Worm (Caenorhabditis elegans) whole organism, L1 larva: ENCODE data around the gene Y46H3C.5.

Source experiments
- ama-1 ChIP-seq: fragments of 150-350 bp; optimal IDR thresholded peaks from 2 replicates; lab custom pipeline; 2014
- blmp-1 ChIP-seq: fragments of 150-350 bp; optimal IDR thresholded peaks from 2 replicates; lab custom pipeline; 2014; ENCODE audit warnings: missing biosample characterization, missing genetic modification characterization
- ceh-90 ChIP-seq: sonication (generic microtip); optimal IDR thresholded peaks from 2 replicates; lab custom pipeline; 2016; ENCODE audit warnings: missing genetic modification characterization, missing compliant biosample characterization
- ces-1 ChIP-seq: fragments of 150-350 bp; optimal IDR thresholded peaks from 2 replicates; lab custom pipeline; 2014; ENCODE audit warnings: missing biosample characterization, missing genetic modification reagents, missing genetic modification characterization
- dpl-1 ChIP-seq, 3 experiments: fragments of 150-350 bp in 2 of 3; sonication (generic microtip) in 1 of 3; optimal IDR thresholded peaks; 2 replicates each; lab custom pipeline; 2014 to 2017; ENCODE audit warnings: missing biosample characterization in 3 of 3, missing genetic modification characterization in 3 of 3, missing genetic modification reagents in 3 of 3
- dsc-1 ChIP-seq: sonication (generic microtip); optimal IDR thresholded peaks from 2 replicates; lab custom pipeline; 2016; ENCODE audit warnings: mild to moderate bottlenecking, missing genetic modification characterization, missing compliant biosample characterization
- elt-3 ChIP-seq, 6 experiments: fragments of 150-350 bp in 1 of 6; sonication (generic microtip); optimal IDR thresholded peaks; 2 replicates each; lab custom pipeline; 2017 to 2018; ENCODE audit warnings: missing biosample characterization in 6 of 6, missing genetic modification characterization in 6 of 6, inconsistent platforms in 1 of 6
- ets-5 ChIP-seq: fragments of 200-800 bp; sonication (Bioruptor generic); IDR thresholded peaks from 2 replicates; pipeline ENCODE4 v1.3.6; 2022; ENCODE audit warnings: missing genetic modification characterization, missing compliant biosample characterization
- hlh-17 ChIP-seq: fragments of 200-800 bp; sonication (Bioruptor generic); optimal IDR thresholded peaks from 2 replicates; lab custom pipeline; 2018; ENCODE audit warnings: missing genetic modification characterization, mild to moderate bottlenecking, missing compliant biosample characterization, moderate library complexity, borderline replicate concordance
- hpl-2 ChIP-seq: fragments of 150-350 bp; optimal IDR thresholded peaks from 2 replicates; lab custom pipeline; 2014; ENCODE audit warnings: missing biosample characterization, missing genetic modification reagents, missing genetic modification characterization
- lin-13 ChIP-seq: fragments of 150-350 bp; optimal IDR thresholded peaks from 2 replicates; lab custom pipeline; 2014; ENCODE audit warnings: missing biosample characterization, missing genetic modification reagents, missing genetic modification characterization
- lin-14 ChIP-seq: fragments of 200-800 bp; sonication (Bioruptor generic); optimal IDR thresholded peaks from 2 replicates; lab custom pipeline; 2018; ENCODE audit warnings: mild to moderate bottlenecking, missing genetic modification characterization, moderate library complexity, missing compliant biosample characterization
- lin-39 ChIP-seq: fragments of 150-350 bp; optimal IDR thresholded peaks from 2 replicates; lab custom pipeline; 2014; ENCODE audit warnings: missing biosample characterization, missing genetic modification reagents, missing genetic modification characterization
- mef-2 ChIP-seq: fragments of 150-350 bp; optimal IDR thresholded peaks from 2 replicates; lab custom pipeline; 2014; ENCODE audit warnings: missing biosample characterization, missing genetic modification characterization
- nhr-11 ChIP-seq: fragments of 150-350 bp; optimal IDR thresholded peaks from 2 replicates; lab custom pipeline; 2014; ENCODE audit warnings: missing biosample characterization, missing genetic modification characterization
- nhr-12 ChIP-seq: sonication (generic microtip); optimal IDR thresholded peaks from 2 replicates; lab custom pipeline; 2017; ENCODE audit warnings: missing biosample characterization, missing genetic modification characterization
- nhr-237 ChIP-seq: fragments of 150-350 bp; optimal IDR thresholded peaks from 2 replicates; lab custom pipeline; 2014; ENCODE audit warnings: missing biosample characterization, missing genetic modification characterization
- nhr-28 ChIP-seq: fragments of 150-350 bp; optimal IDR thresholded peaks from 2 replicates; lab custom pipeline; 2014; ENCODE audit warnings: missing biosample characterization, missing genetic modification characterization
- nhr-76 ChIP-seq: sonication (generic microtip); optimal IDR thresholded peaks from 2 replicates; lab custom pipeline; 2017; ENCODE audit warnings: missing biosample characterization, missing genetic modification characterization
- nhr-84 ChIP-seq: sonication (generic microtip); optimal IDR thresholded peaks from 2 replicates; lab custom pipeline; 2017; ENCODE audit warnings: missing biosample characterization, missing genetic modification characterization
- nhr-85 ChIP-seq: sonication (generic microtip); peaks from one replicate; lab custom pipeline; 2016; ENCODE audit warnings: missing genetic modification characterization, inconsistent platforms, missing compliant biosample characterization
- nhr-90 ChIP-seq: sonication (generic microtip); optimal IDR thresholded peaks from 2 replicates; lab custom pipeline; 2016; ENCODE audit warnings: mild to moderate bottlenecking, missing genetic modification characterization, missing compliant biosample characterization; ENCODE audit not compliant: poor library complexity
- pax-3 ChIP-seq: fragments of 200-800 bp; sonication (Bioruptor generic); optimal IDR thresholded peaks from 2 replicates; lab custom pipeline; 2018; ENCODE audit warnings: mild to moderate bottlenecking, missing genetic modification characterization, moderate library complexity, missing compliant biosample characterization
- pqm-1 ChIP-seq: sonication (generic microtip); optimal IDR thresholded peaks from 3 replicates; lab custom pipeline; 2017; ENCODE audit warnings: missing biosample characterization, missing genetic modification characterization
- skn-1 ChIP-seq: fragments of 150-350 bp; optimal IDR thresholded peaks from 2 replicates; lab custom pipeline; 2014; ENCODE audit warnings: missing biosample characterization, missing genetic modification characterization
- sox-4 ChIP-seq: sonication (generic microtip); optimal IDR thresholded peaks from 2 replicates; lab custom pipeline; 2016; ENCODE audit warnings: missing genetic modification characterization, missing compliant biosample characterization
- sup-37 ChIP-seq: fragments of 200-800 bp; sonication (Bioruptor generic); optimal IDR thresholded peaks from 2 replicates; lab custom pipeline; 2018; ENCODE audit warnings: mild to moderate bottlenecking, missing genetic modification characterization, missing compliant biosample characterization
- swsn-7 ChIP-seq: sonication (generic microtip); optimal IDR thresholded peaks from 2 replicates; lab custom pipeline; 2016; ENCODE audit warnings: missing genetic modification characterization, missing compliant biosample characterization
- unc-130 ChIP-seq: fragments of 150-350 bp; optimal IDR thresholded peaks from 2 replicates; lab custom pipeline; 2017; ENCODE audit warnings: missing biosample characterization, missing genetic modification characterization, inconsistent platforms
- vab-15 ChIP-seq: sonication (generic microtip); optimal IDR thresholded peaks from 2 replicates; lab custom pipeline; 2017; ENCODE audit warnings: missing genotype, mild to moderate bottlenecking, missing genetic modification characterization, missing compliant biosample characterization
- zag-1 ChIP-seq: fragments of 150-350 bp; optimal IDR thresholded peaks from 2 replicates; lab custom pipeline; 2014; ENCODE audit warnings: missing biosample characterization, missing genetic modification characterization

Y46H3C.5 gene

DNA sequence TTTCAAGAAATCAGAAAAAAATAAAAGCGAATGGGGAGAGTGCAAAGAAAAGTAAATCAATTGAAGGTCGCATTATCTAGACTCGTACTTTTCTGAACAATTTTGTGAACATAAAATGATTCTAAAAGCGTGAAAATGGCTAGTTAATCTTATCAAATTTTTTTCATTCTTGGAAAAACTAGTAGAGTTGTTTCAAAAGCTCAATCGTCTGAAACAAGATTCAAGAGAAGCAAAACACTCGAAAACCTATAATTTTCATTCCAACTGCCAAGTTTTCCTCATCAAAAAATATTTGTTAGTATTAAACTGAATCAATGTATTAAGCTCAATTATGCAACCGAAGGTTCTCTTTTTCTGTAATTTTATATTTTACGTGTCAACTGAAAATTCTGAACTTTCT is 44.3 kb downstream of the Y46H3C.5 start, which contains the start of gene irld-45:
Gene irld-45, plus strand, starts transcription at position 301 of the 400 bp plus-strand sequence.
- TF ChIP-seq nhr-85 (tag; lab: Kevin White, UChicago) (no peak), hpl-2 (GFP tag; lab: Kevin White, UChicago) (no peak), zag-1 (tag; lab: Kevin White, UChicago) (no peak), elt-3 (tag; optimal IDR thresholded peaks at IDR 0.05; lab: Kevin White, UChicago) (no peak), ama-1 (lab: Kevin White, UChicago) (no peak), nhr-12 (tag; lab: Kevin White, UChicago) (no peak), nhr-28 (tag; lab: Kevin White, UChicago) (no peak), nhr-84 (tag; lab: Kevin White, UChicago) (no peak), swsn-7 (tag; lab: Kevin White, UChicago) (no peak), nhr-76 (tag; lab: Kevin White, UChicago) (no peak), ces-1 (no peak), sup-37 (GFP tag; lab: Kevin White, UChicago) (no peak), nhr-90 (tag; lab: Kevin White, UChicago) (no peak), sox-4 (tag; lab: Kevin White, UChicago) (no peak), hlh-17 (GFP tag; lab: Kevin White, UChicago) (no peak), lin-13 (GFP tag; lab: Kevin White, UChicago) (no peak), vab-15 (tag; lab: Kevin White, UChicago) (no peak)

DNA sequence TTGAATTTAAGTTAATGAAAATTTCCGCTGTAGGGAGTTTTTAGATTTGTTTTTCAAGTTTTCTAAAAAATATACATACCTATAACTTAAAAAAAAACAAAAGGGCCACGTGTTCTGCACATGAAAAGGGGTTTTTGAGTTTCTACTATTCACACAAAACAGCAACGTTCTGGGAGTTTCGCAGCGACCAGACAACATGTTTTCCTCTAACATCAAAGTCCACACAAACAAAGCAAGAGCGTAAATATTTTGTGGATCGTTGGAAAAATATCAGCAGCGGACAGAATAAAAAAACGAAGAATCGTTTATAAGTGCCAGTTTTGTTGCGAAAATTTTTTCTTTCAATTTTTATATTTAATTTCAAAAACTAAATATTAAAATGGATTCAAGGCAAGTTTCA is 48.4 kb downstream of the Y46H3C.5 start, which contains the start of gene alh-2:
Gene alh-2, plus strand, starts transcription at position 284 of the 400 bp plus-strand sequence.
- TF ChIP-seq blmp-1 (no peak), nhr-11 (no peak), unc-130 (tag; lab: Kevin White, UChicago) (no peak), sup-37 (GFP tag; lab: Kevin White, UChicago) (no peak), nhr-28 (tag; lab: Kevin White, UChicago) (no peak)

- no peak for TF ChIP-seq pax-3
- no peak for TF ChIP-seq nhr-237 (tag; lab: Kevin White, UChicago)
- TF ChIP-seq ama-1 (lab: Kevin White, UChicago), result no peak
Observed at ce11 chrV:1642768-1643167, 49.5 kb downstream of the Y46H3C.5 start.

- TF ChIP-seq mef-2 (tag; lab: Kevin White, UChicago) (no peak), lin-14 (GFP tag; lab: Kevin White, UChicago) (no peak), ceh-90 (tag; lab: Kevin White, UChicago) (no peak), dpl-1 (GFP tag; optimal IDR thresholded peaks at IDR 0.05; lab: Kevin White, UChicago) (no peak), pqm-1 (no peak), vab-15 (tag; lab: Kevin White, UChicago) (no peak), zag-1 (tag; lab: Kevin White, UChicago) (no peak), pax-3 (no peak), ets-5 (GFP tag; lab: Robert Waterston, UW) (no peak), skn-1 (tag; lab: Kevin White, UChicago) (no peak), nhr-84 (tag; lab: Kevin White, UChicago) (no peak), elt-3 (tag; optimal IDR thresholded peaks at IDR 0.05; lab: Kevin White, UChicago) (no peak), lin-39 (tag; lab: Kevin White, UChicago) (no peak), dsc-1 (tag; lab: Kevin White, UChicago) (no peak)
Observed at ce11 chrV:1642199-1642598, 50.1 kb downstream of the Y46H3C.5 start, which contains the start of gene Y46H3D.1. Y46H3D.1 (plus strand) TSS chrV:1642499.
